Worm (Caenorhabditis elegans) whole organism, L3 larva: ENCODE data around the gene endu-2.
A peak's percentile ranks its signal among the peaks of the same experiment; 100 is the strongest.

Experiments
- R02D3.7 ChIP-seq: fragments of 150-350 bp; optimal IDR thresholded peaks from 2 replicates; lab custom pipeline; 2014; ENCODE audit warnings: missing biosample characterization, missing genetic modification characterization
- ZK546.5 ChIP-seq: sonication (generic microtip); optimal IDR thresholded peaks from 2 replicates; lab custom pipeline; 2017; ENCODE audit warnings: missing biosample characterization, missing genetic modification characterization
- aly-2 ChIP-seq: fragments of 150-350 bp; optimal IDR thresholded peaks from 2 replicates; lab custom pipeline; 2014; ENCODE audit warnings: missing biosample characterization, missing genetic modification characterization
- ama-1 ChIP-seq: fragments of 150-350 bp; optimal IDR thresholded peaks from 2 replicates; lab custom pipeline; 2018
- ceh-16 ChIP-seq: sonication (generic microtip); optimal IDR thresholded peaks from 2 replicates; lab custom pipeline; 2017; ENCODE audit warnings: missing biosample characterization, missing genetic modification characterization
- ceh-28 ChIP-seq: fragments of 150-350 bp; optimal IDR thresholded peaks from 2 replicates; lab custom pipeline; 2014; ENCODE audit warnings: missing biosample characterization, missing genetic modification reagents, missing genetic modification characterization
- ceh-82 ChIP-seq: fragments of 150-350 bp; optimal IDR thresholded peaks from 2 replicates; lab custom pipeline; 2014; ENCODE audit warnings: missing biosample characterization, missing genetic modification characterization
- ceh-9 ChIP-seq: sonication (generic microtip); optimal IDR thresholded peaks from 2 replicates; lab custom pipeline; 2018; ENCODE audit warnings: missing biosample characterization, missing genetic modification characterization
- elt-1 ChIP-seq: fragments of 150-350 bp; optimal IDR thresholded peaks from 2 replicates; lab custom pipeline; 2014; ENCODE audit warnings: missing biosample characterization, missing genetic modification characterization
- elt-2 ChIP-seq: sonication (generic microtip); optimal IDR thresholded peaks from 2 replicates; lab custom pipeline; 2016; ENCODE audit warnings: missing genetic modification reagents, mild to moderate bottlenecking, missing genetic modification characterization, missing compliant biosample characterization
- fkh-2 ChIP-seq: fragments of 150-350 bp; optimal IDR thresholded peaks from 2 replicates; lab custom pipeline; 2014; ENCODE audit warnings: missing biosample characterization, missing genetic modification reagents, missing genetic modification characterization
- fos-1 ChIP-seq: fragments of 150-350 bp; optimal IDR thresholded peaks from 2 replicates; lab custom pipeline; 2014; ENCODE audit warnings: missing biosample characterization, missing genetic modification characterization
- hmg-11 ChIP-seq: sonication (generic microtip); optimal IDR thresholded peaks from 2 replicates; lab custom pipeline; 2016; ENCODE audit warnings: missing genetic modification characterization, missing compliant biosample characterization
- lin-15B ChIP-seq: fragments of 150-350 bp; optimal IDR thresholded peaks from 2 replicates; lab custom pipeline; 2014; ENCODE audit warnings: missing biosample characterization, missing genetic modification characterization
- lin-39 ChIP-seq: fragments of 150-350 bp; optimal IDR thresholded peaks from 2 replicates; lab custom pipeline; 2018; ENCODE audit warnings: missing biosample characterization, missing genetic modification reagents, missing genetic modification characterization
- lsy-12 ChIP-seq: sonication (generic microtip); optimal IDR thresholded peaks from 2 replicates; lab custom pipeline; 2016; ENCODE audit warnings: mild to moderate bottlenecking, missing genetic modification characterization, missing compliant biosample characterization
- mdl-1 ChIP-seq: fragments of 150-350 bp; optimal IDR thresholded peaks from 2 replicates; lab custom pipeline; 2014; ENCODE audit warnings: missing biosample characterization, missing genetic modification characterization
- mml-1 ChIP-seq: fragments of 150-350 bp; sonication (generic microtip); optimal IDR thresholded peaks from 3 replicates; lab custom pipeline; 2014; ENCODE audit warnings: missing biosample characterization, missing genetic modification characterization
- nfya-1 ChIP-seq: sonication (generic microtip); optimal IDR thresholded peaks from 2 replicates; lab custom pipeline; 2017; ENCODE audit warnings: missing genetic modification characterization, mild to moderate bottlenecking, missing compliant biosample characterization, antibody characterized with exemption, moderate library complexity; ENCODE audit not compliant: insufficient read depth
- nhr-11 ChIP-seq: fragments of 150-350 bp; optimal IDR thresholded peaks from 2 replicates; lab custom pipeline; 2014; ENCODE audit warnings: missing biosample characterization, missing genetic modification characterization
- nhr-12 ChIP-seq: fragments of 150-350 bp; optimal IDR thresholded peaks from 2 replicates; lab custom pipeline; 2014; ENCODE audit warnings: missing biosample characterization, missing genetic modification characterization
- nhr-23 ChIP-seq: fragments of 150-350 bp; optimal IDR thresholded peaks from 2 replicates; lab custom pipeline; 2014; ENCODE audit warnings: missing biosample characterization, missing genetic modification reagents, missing genetic modification characterization
- nhr-237 ChIP-seq: fragments of 150-350 bp; optimal IDR thresholded peaks from 2 replicates; lab custom pipeline; 2014; ENCODE audit warnings: missing biosample characterization, missing genetic modification characterization
- nhr-25 ChIP-seq: sonication (generic microtip); optimal IDR thresholded peaks from 2 replicates; lab custom pipeline; 2017; ENCODE audit warnings: missing biosample characterization, missing genetic modification characterization
- nhr-43 ChIP-seq: sonication (generic microtip); optimal IDR thresholded peaks from 2 replicates; lab custom pipeline; 2016; ENCODE audit warnings: mild to moderate bottlenecking, missing genetic modification characterization, missing compliant biosample characterization; ENCODE audit not compliant: poor library complexity, severe bottlenecking
- pha-4 ChIP-seq: fragments of 150-350 bp; optimal IDR thresholded peaks from 2 replicates; lab custom pipeline; 2014; ENCODE audit warnings: missing biosample characterization, missing genetic modification reagents, missing genetic modification characterization
- pqm-1 ChIP-seq: fragments of 150-350 bp; optimal IDR thresholded peaks from 2 replicates; lab custom pipeline; 2017; ENCODE audit warnings: missing biosample characterization, missing genetic modification characterization, inconsistent platforms
- sea-2 ChIP-seq: fragments of 150-350 bp; sonication (generic microtip); optimal IDR thresholded peaks from 4 replicates; lab custom pipeline; 2014; ENCODE audit warnings: missing biosample characterization, missing genetic modification reagents, missing genetic modification characterization
- skn-1 ChIP-seq: fragments of 150-350 bp; optimal IDR thresholded peaks from 2 replicates; lab custom pipeline; 2014; ENCODE audit warnings: missing biosample characterization, missing genetic modification characterization
- snpc-4 ChIP-seq: fragments of 150-350 bp; optimal IDR thresholded peaks from 2 replicates; lab custom pipeline; 2014; ENCODE audit warnings: missing biosample characterization, missing genetic modification characterization
- unc-62 ChIP-seq: fragments of 150-350 bp; sonication (generic microtip); optimal IDR thresholded peaks from 4 replicates; lab custom pipeline; 2014; ENCODE audit warnings: missing biosample characterization, missing genetic modification reagents, missing genetic modification characterization
- zag-1 ChIP-seq: fragments of 150-350 bp; optimal IDR thresholded peaks from 2 replicates; lab custom pipeline; 2014; ENCODE audit warnings: missing biosample characterization, missing genetic modification characterization
- ztf-4 ChIP-seq: fragments of 150-350 bp; optimal IDR thresholded peaks from 2 replicates; lab custom pipeline; 2014; ENCODE audit warnings: missing biosample characterization, missing genetic modification characterization

Gene endu-2

ce11 chrX:8246126-8246525 lies 4.0 kb downstream of the endu-2 start, which contains the start of gene kqt-2:
Gene kqt-2 (minus strand): TSS chrX:8246369.
- TF ChIP-seq ceh-16 (tag; lab: Kevin White, UChicago) (no peak), elt-2 (tag; lab: Kevin White, UChicago) (peak; percentile 84), pqm-1 (tag; lab: Kevin White, UChicago) (peak; percentile 74), pha-4 (tag; lab: Kevin White, UChicago) (peak; percentile 25)

DNA sequence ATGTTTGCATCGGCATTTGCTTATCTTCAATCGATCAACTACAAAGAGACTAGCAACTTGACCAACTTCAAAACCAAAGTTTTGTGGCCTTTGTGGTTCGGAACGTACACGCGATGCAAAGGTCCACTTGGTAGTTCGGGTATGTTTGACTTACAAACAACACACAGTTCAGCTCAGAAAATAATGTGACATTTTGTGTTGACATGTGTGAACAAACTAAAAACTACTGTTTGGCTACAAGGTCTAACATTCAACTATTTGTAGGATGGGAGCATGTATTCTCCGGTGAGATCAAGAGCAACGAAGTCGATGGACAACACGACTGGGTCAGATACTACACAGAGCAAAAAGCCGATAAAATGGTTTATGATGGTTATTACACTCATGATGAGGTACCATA lies 5.0 kb downstream of the endu-2 start:
- TF ChIP-seq R02D3.7 (tag; lab: Kevin White, UChicago), result no peak
- TF ChIP-seq nfya-1 (tag; lab: Kevin White, UChicago), result no peak
- no peak for TF ChIP-seq skn-1
- TF ChIP-seq ZK546.5 (tag; lab: Kevin White, UChicago), result no peak
- no peak for TF ChIP-seq unc-62 (GFP tag; lab: Kevin White, UChicago)
- TF ChIP-seq ceh-28, result no peak
- no peak for TF ChIP-seq nhr-43 (tag; lab: Kevin White, UChicago)
- no peak for TF ChIP-seq lin-15B (tag; lab: Kevin White, UChicago)
- TF ChIP-seq pqm-1 (tag; lab: Kevin White, UChicago), result no peak
- TF ChIP-seq elt-2 (tag; lab: Kevin White, UChicago), result no peak
- TF ChIP-seq nhr-237 (tag; lab: Kevin White, UChicago), result no peak
- TF ChIP-seq nhr-11 (tag; lab: Kevin White, UChicago), result no peak
- TF ChIP-seq fos-1 (tag; lab: Kevin White, UChicago), result no peak

DNA sequence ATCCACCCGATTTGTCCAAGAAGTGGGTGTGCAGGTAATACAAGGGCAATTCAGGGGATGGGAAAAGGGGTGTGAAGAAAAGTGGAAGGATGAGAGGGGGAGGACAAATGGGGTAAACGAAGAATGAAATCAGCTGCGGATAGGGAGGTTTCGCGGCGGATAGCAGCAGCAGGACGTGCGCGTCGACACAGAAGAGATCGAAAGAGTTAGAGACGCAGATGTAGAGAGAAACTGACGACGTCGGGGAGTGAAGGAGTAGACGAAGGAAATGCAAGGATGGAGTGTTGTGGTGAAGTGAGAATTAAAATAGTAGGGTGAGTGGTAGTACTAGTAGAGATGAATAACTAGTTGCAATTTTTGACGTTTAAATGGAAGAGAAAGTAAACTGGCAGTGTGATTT lies 10.2 kb downstream of the endu-2 start, which contains the start of gene M60.6:
M60.6 (minus strand) TSS at position 166 of the 400 bp plus-strand sequence.
- TF ChIP-seq nhr-23 (tag; lab: Kevin White, UChicago) (peak; percentile 33), mml-1 (tag; lab: Kevin White, UChicago) (no peak), snpc-4 (tag; lab: Kevin White, UChicago) (peak; percentile 34), nhr-25 (tag; lab: Kevin White, UChicago) (peak; percentile 51), nhr-43 (tag; lab: Kevin White, UChicago) (peak; percentile 23), aly-2 (tag; lab: Kevin White, UChicago) (no peak), nfya-1 (tag; lab: Kevin White, UChicago) (peak; percentile 47), hmg-11 (tag; lab: Kevin White, UChicago) (peak; percentile 24)

DNA sequence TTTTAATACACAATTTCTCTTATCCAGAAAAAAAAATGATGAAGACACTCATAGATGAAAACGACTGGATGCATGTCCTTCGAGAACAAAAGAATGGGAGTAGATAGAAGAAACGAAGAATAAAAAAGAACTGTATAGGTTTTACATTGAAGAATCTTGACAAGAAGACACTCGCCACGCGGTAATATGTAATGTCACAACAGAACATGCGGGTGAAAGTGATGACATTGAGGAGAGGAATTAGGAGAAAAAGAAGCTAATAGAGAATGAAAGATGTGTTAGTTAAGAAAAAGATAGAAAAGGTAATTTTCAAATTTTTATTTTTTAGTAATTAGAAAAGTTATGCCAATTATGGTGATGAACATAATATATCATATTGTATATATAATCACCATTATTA lies 13.3 kb downstream of the endu-2 start:
- TF ChIP-seq nhr-25 (tag; lab: Kevin White, UChicago), result peak; percentile 74
- TF ChIP-seq lin-39, result no peak
- no peak for TF ChIP-seq fkh-2
- TF ChIP-seq nhr-23 (tag; lab: Kevin White, UChicago), result peak; percentile 15
- no peak for TF ChIP-seq mdl-1 (tag; lab: Kevin White, UChicago)
- TF ChIP-seq skn-1, result no peak

ce11 chrX:8257687-8258086 lies 15.6 kb downstream of the endu-2 start:
- TF ChIP-seq lin-15B (tag; lab: Kevin White, UChicago) (no peak), pha-4 (tag; lab: Kevin White, UChicago) (peak; percentile 52)
- TF ChIP-seq, all 47 proteins: peak for 1

DNA sequence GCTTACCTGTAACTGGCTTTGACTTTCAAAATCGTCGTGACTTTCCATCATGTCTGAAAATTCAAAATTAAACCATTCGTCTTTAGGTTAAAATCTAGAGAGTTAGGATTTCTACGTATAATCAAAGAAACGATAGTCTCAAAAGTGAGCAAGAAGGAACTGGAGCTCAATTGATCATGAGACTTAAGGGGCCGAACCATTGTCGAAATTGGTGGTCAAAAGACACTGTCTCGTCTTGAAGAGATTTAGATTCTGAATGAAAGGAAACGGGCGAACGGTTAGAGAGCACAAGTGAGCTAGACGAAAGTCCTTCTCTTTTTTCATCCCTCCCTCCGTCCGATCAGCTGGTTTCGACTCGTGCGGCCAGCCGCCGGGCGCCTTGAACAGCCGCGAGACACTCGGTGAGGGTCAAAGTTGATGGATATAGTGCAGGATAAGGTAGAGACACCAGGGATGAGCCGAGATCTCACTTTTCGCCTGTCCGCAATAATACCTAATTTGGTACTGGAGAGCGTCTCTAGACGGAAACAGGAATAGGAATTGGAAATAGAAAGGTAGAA lies 19.1 kb downstream of the endu-2 start, which contains the start of gene M60.7:
M60.7 (minus strand) TSS at position 51 of the 560 bp plus-strand sequence.
- peak; percentile 7 for TF ChIP-seq lin-39
- TF ChIP-seq nhr-12 (tag; lab: Kevin White, UChicago), result no peak
- no peak for TF ChIP-seq nhr-43 (tag; lab: Kevin White, UChicago)
- no peak for TF ChIP-seq snpc-4 (tag; lab: Kevin White, UChicago)
- TF ChIP-seq zag-1 (tag; lab: Kevin White, UChicago), result no peak
- no peak for TF ChIP-seq ama-1 (lab: Kevin White, UChicago)
- TF ChIP-seq skn-1, result no peak

- no peak for TF ChIP-seq ceh-82 (tag; lab: Kevin White, UChicago)
- TF ChIP-seq ceh-9 (tag; lab: Kevin White, UChicago), result no peak
- TF ChIP-seq nhr-11 (tag; lab: Kevin White, UChicago), result no peak
- TF ChIP-seq unc-62 (GFP tag; lab: Kevin White, UChicago), result no peak
- no peak for TF ChIP-seq elt-1 (tag; lab: Kevin White, UChicago)
- no peak for TF ChIP-seq pqm-1 (tag; lab: Kevin White, UChicago)
- no peak for TF ChIP-seq sea-2 (GFP tag; lab: Kevin White, UChicago)
- no peak for TF ChIP-seq lin-15B (tag; lab: Kevin White, UChicago)
- no peak for TF ChIP-seq lsy-12 (tag; lab: Kevin White, UChicago)
- TF ChIP-seq zag-1 (tag; lab: Kevin White, UChicago), result no peak
- no peak for TF ChIP-seq ztf-4
- TF ChIP-seq, all 47 proteins: peak for 0
Measured at ce11 chrX:8262734-8263133, 20.6 kb downstream of the endu-2 start.
